Worm (Caenorhabditis elegans): Measurements from ENCODE around the gene nhr-234.
A peak's percentile ranks its signal among the peaks of the same experiment; 100 is the strongest.

nhr-234 gene

ce11 chrII:12659676-12660371 is 23.3 kb downstream of the nhr-234 start:
- TF ChIP-seq nhr-28 (tag; optimal IDR thresholded peaks at IDR 0.05) (no peak), ceh-39 (tag; optimal IDR thresholded peaks at IDR 0.05) (no peak), ces-1 (GFP tag; optimal IDR thresholded peaks at IDR 0.05) (peak; percentile 36), hlh-1 (tag; optimal IDR thresholded peaks at IDR 0.05) (peak; percentile 66)

DNA sequence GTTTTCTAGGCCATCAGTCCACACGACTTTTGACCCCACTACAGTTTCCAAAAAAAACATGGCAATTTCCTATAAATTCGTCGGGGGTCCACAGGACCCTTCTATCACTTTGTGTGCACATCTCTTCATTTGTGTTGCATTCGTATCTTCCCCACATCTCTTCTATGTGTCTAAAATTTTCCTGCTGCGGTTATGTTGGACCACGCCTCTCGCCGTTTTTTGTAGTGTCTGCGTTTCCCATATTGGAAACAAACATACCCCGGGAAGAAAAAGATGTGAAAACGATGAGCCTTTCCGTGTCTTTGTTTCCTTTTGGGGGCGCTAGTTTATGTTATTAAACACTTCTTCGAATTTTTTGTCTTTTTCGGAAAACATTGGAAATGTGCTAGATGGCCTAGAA is 25.5 kb downstream of the nhr-234 start:
- TF ChIP-seq ceh-43 (GFP tag; optimal IDR thresholded peaks at IDR 0.05): no peak
- TF ChIP-seq unc-120 (tag; optimal IDR thresholded peaks at IDR 0.05; ENCODE audit: poor library complexity, severe bottlenecking): no peak
- TF ChIP-seq cnd-1 (tag; optimal IDR thresholded peaks at IDR 0.05): no peak
- TF ChIP-seq elt-3 (tag; optimal IDR thresholded peaks at IDR 0.05): no peak
- TF ChIP-seq tbx-8 (GFP tag; optimal IDR thresholded peaks at IDR 0.05): no peak
- TF ChIP-seq nhr-12 (tag; optimal IDR thresholded peaks at IDR 0.05): no peak
- TF ChIP-seq nhr-28 (tag; optimal IDR thresholded peaks at IDR 0.05): no peak
- no peak for TF ChIP-seq ceh-83 (GFP tag; optimal IDR thresholded peaks at IDR 0.05)

DNA sequence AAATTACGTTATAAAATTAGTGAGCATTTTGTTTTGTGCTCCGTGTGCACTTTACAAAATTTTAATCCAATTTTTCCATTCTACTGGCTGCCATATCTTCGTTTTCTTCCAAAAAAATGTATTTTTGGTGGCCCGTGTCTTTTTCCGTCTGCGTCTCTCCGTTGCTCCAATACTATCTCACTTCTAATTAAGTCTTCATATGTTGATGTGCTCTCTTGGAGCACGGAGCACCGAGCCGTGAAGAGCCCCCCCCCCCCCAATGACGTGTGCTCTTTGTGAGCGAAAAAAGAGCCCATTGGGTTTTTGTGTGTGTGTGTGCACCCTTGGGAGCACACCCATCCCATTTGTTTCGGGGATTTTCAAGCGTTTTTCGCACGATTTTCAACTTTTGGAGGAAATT is 28.5 kb downstream of the nhr-234 start:
- TF ChIP-seq unc-120 (tag; optimal IDR thresholded peaks at IDR 0.05; ENCODE audit: poor library complexity, severe bottlenecking): no peak
- no peak for TF ChIP-seq nhr-2 (tag; optimal IDR thresholded peaks at IDR 0.05)
- peak; percentile 16 for TF ChIP-seq sptf-1 (tag; optimal IDR thresholded peaks at IDR 0.05)
- TF ChIP-seq ces-1 (GFP tag; optimal IDR thresholded peaks at IDR 0.05): peak; percentile 69
- TF ChIP-seq mab-5 (tag; optimal IDR thresholded peaks at IDR 0.05): no peak

DNA sequence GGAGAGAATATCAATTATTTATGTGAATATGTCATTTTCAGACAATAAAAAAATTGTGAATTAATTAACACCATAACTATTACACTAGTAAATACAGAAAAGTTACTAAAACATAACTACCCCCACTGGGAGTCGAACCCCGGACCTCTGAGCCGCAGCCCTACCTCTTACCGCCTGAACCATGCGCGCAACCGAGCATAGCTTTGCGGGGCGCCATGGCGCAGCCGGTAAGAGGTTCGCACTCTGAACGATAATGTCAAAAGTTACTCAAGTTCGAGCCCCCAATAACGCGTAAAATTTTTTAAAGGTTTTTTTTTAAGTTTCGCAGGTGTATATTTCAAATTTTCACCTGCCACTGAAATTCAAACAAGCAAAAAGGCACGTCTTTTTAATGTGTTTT is 29.6 kb downstream of the nhr-234 start:
- TF ChIP-seq M03D4.4 (tag; optimal IDR thresholded peaks at IDR 0.05): no peak
- TF ChIP-seq ces-1 (GFP tag; optimal IDR thresholded peaks at IDR 0.05): no peak
- TF ChIP-seq tbx-8 (GFP tag; optimal IDR thresholded peaks at IDR 0.05): no peak
- no peak for TF ChIP-seq ham-2 (GFP tag; optimal IDR thresholded peaks at IDR 0.05)
- no peak for TF ChIP-seq snpc-4 (tag; optimal IDR thresholded peaks at IDR 0.05)
- no peak for TF ChIP-seq mls-2 (tag; optimal IDR thresholded peaks at IDR 0.05)
- no peak for TF ChIP-seq elt-1 (tag; optimal IDR thresholded peaks at IDR 0.05; ENCODE audit: borderline replicate concordance, insufficient read depth)
- no peak for TF ChIP-seq mab-5 (tag; optimal IDR thresholded peaks at IDR 0.05)
- no peak for TF ChIP-seq drap-1 (GFP tag; optimal IDR thresholded peaks at IDR 0.05)
- TF ChIP-seq lsy-2 (tag; optimal IDR thresholded peaks at IDR 0.05): no peak
- no peak for TF ChIP-seq flh-1 (GFP tag; optimal IDR thresholded peaks at IDR 0.05)
- TF ChIP-seq unc-120 (tag; optimal IDR thresholded peaks at IDR 0.05; ENCODE audit: poor library complexity, severe bottlenecking): no peak
- no peak for TF ChIP-seq elt-3 (tag; optimal IDR thresholded peaks at IDR 0.05)
- TF ChIP-seq blmp-1 (tag; optimal IDR thresholded peaks at IDR 0.05): no peak
- TF ChIP-seq hlh-1 (tag; optimal IDR thresholded peaks at IDR 0.05): no peak
- no peak for TF ChIP-seq zip-8 (tag; optimal IDR thresholded peaks at IDR 0.05)
- TF ChIP-seq unc-39 (tag; optimal IDR thresholded peaks at IDR 0.05): no peak

DNA sequence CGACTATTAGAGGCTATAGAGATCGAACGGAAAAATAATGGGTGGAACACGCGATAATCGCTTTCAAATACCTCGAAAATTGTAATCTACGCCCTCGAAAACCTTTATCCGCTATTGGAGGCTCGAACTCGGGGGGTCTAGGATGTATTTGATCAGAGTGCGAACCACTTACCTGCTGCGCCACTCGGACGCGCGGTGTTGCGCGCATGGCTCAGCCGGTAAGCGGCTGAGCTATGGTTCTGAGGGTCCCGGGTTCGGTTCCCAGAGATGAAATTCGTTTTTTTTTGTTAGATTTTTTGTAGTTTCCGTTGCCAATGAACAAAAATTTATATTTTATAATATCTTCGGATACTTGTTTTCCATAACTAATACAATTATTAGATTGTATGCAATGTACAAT is 31.7 kb downstream of the nhr-234 start:
- no peak for TF ChIP-seq ceh-39 (tag; optimal IDR thresholded peaks at IDR 0.05)
- peak; percentile 16 for TF ChIP-seq ces-1 (GFP tag; optimal IDR thresholded peaks at IDR 0.05)

DNA sequence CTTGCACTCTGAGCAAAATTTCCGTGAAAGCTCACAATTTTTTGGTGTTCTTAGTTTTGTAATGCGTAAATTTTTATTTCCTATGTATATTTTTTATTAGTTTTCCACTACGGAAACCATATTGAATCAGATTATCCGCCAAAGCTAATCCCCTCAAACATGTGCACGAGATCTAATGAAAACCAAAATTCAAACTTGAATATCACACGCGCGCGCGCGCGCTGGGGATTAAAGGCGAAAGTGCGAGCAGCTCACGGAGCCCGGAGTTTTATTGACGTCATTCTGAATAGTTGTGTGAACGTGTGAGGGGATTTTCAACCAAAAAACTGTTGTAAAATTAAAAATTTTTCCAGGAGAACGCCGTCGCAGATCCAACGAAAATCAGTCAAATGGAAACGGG is 32.4 kb downstream of the nhr-234 start:
- TF ChIP-seq hlh-1 (tag; optimal IDR thresholded peaks at IDR 0.05) (no peak), ces-1 (GFP tag; optimal IDR thresholded peaks at IDR 0.05) (no peak), elt-1 (tag; optimal IDR thresholded peaks at IDR 0.05; ENCODE audit: borderline replicate concordance, insufficient read depth) (no peak), lsy-2 (tag; optimal IDR thresholded peaks at IDR 0.05) (no peak), snpc-4 (tag; optimal IDR thresholded peaks at IDR 0.05) (no peak), unc-120 (tag; optimal IDR thresholded peaks at IDR 0.05; ENCODE audit: poor library complexity, severe bottlenecking) (no peak), ztf-11 (tag; optimal IDR thresholded peaks at IDR 0.05) (no peak), elt-3 (tag; optimal IDR thresholded peaks at IDR 0.05) (no peak), zip-8 (tag; optimal IDR thresholded peaks at IDR 0.05) (no peak), bed-3 (GFP tag; optimal IDR thresholded peaks at IDR 0.05) (no peak), lin-32 (GFP tag; optimal IDR thresholded peaks at IDR 0.05) (no peak), ceh-39 (tag; optimal IDR thresholded peaks at IDR 0.05) (no peak), ceh-83 (GFP tag; optimal IDR thresholded peaks at IDR 0.05) (no peak), flh-1 (GFP tag; optimal IDR thresholded peaks at IDR 0.05) (no peak), nhr-76 (tag; optimal IDR thresholded peaks at IDR 0.05) (no peak), ham-2 (GFP tag; optimal IDR thresholded peaks at IDR 0.05) (no peak), nhr-28 (tag; optimal IDR thresholded peaks at IDR 0.05) (no peak), sptf-1 (tag; optimal IDR thresholded peaks at IDR 0.05) (no peak), unc-39 (tag; optimal IDR thresholded peaks at IDR 0.05) (no peak)

All from whole organism, mixed stage, embryonic.